Worm (Caenorhabditis elegans): Measurements from ENCODE around the gene C13A10.2.

DNA sequence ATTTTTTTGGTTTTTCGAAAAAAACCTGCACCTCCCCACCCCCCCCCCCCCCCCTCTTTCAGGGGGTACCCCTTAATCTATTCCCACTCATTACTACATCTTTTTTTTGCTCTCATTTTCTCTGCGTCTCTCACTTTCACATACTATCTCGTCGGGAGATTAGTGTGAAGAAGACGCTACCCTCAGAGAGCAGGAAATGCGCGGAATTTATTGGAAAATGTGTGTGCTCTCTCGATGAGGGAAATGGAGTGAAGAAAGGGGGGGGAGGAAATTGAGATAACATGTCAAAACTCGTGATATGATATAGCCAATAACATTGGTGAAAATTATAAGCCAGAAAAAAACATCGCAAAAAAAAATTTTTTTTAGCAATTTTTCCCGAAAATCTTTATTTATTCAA lies 32.2 kb downstream of the C13A10.2 start:
- TF ChIP-seq lsy-2 (tag; optimal IDR thresholded peaks at IDR 0.05) (no peak), skn-1 (tag; optimal IDR thresholded peaks at IDR 0.05) (no peak), ceh-16 (tag; optimal IDR thresholded peaks at IDR 0.05) (no peak), egl-27 (tag; optimal IDR thresholded peaks at IDR 0.05) (no peak), unc-62 (GFP tag; optimal IDR thresholded peaks at IDR 0.05) (no peak), ztf-1 (GFP tag; conservative IDR thresholded peaks at IDR 0.05) (no peak), fos-1 (tag; optimal IDR thresholded peaks at IDR 0.05) (no peak), ztf-11 (tag; optimal IDR thresholded peaks at IDR 0.05) (no peak), elt-3 (tag; optimal IDR thresholded peaks at IDR 0.05) (no peak), nhr-12 (tag; optimal IDR thresholded peaks at IDR 0.05) (no peak)

Data from whole organism, L2 larva.